Worm (Caenorhabditis elegans) whole organism, dauer: ENCODE data around the gene srh-220.

ENCODE experiments used
- unc-62 ChIP-seq: sonication (generic microtip); optimal IDR thresholded peaks from 2 replicates; lab custom pipeline; 2017; ENCODE audit warnings: missing biosample characterization, missing genetic modification reagents, missing genetic modification characterization

The srh-220 gene

ce11 chrIV:3977965-3978523, at the start of gene srh-220:
Gene srh-220, minus strand, starts transcription at chrIV:3978015.
- no peak for TF ChIP-seq unc-62

ce11 chrIV:4027106-4027888, 49.5 kb upstream of the srh-220 start:
- TF ChIP-seq unc-62 = no peak

- TF ChIP-seq unc-62 = no peak
Measured at ce11 chrIV:4025923-4026322, 48.1 kb upstream of the srh-220 start.

ce11 chrIV:4024159-4025004, 46.6 kb upstream of the srh-220 start:
- TF ChIP-seq unc-62 = no peak

- TF ChIP-seq unc-62 = no peak
Measured at ce11 chrIV:4021847-4022780, 44.3 kb upstream of the srh-220 start.

ce11 chrIV:4019836-4020235, 42.0 kb upstream of the srh-220 start:
- TF ChIP-seq unc-62 = no peak

- TF ChIP-seq unc-62 = no peak
Measured at ce11 chrIV:4018692-4019387, 41.0 kb upstream of the srh-220 start.

ce11 chrIV:4016723-4017122, 38.9 kb upstream of the srh-220 start:
- no peak for TF ChIP-seq unc-62

ce11 chrIV:4015660-4016059, 37.8 kb upstream of the srh-220 start:
- no peak for TF ChIP-seq unc-62

ce11 chrIV:4014341-4014826, 36.6 kb upstream of the srh-220 start:
- no peak for TF ChIP-seq unc-62

- TF ChIP-seq unc-62 = no peak
Measured at ce11 chrIV:4013621-4014020, 35.8 kb upstream of the srh-220 start.

ce11 chrIV:4009923-4010322, 32.1 kb upstream of the srh-220 start:
- TF ChIP-seq unc-62 = no peak

- no peak for TF ChIP-seq unc-62
Measured at ce11 chrIV:4008440-4008839, 30.6 kb upstream of the srh-220 start.

- TF ChIP-seq unc-62 = no peak
Measured at ce11 chrIV:4007697-4008096, 29.9 kb upstream of the srh-220 start, which contains the start of gene W02C12.2. Gene W02C12.2, minus strand, starts transcription at chrIV:4007973.

ce11 chrIV:4005166-4005565, 27.4 kb upstream of the srh-220 start:
- no peak for TF ChIP-seq unc-62
